Fruit fly (Drosophila melanogaster): Measurements from ENCODE around the gene Grp170.

The Grp170 gene

dm6 chrX:2321900-2322555, 47.2 kb upstream of the Grp170 start (continued):
- TF ChIP-seq CG10209 (GFP tag; optimal IDR thresholded peaks at IDR 0.05) (peak; percentile 22), CG33213 (GFP tag; optimal IDR thresholded peaks at IDR 0.05) (no peak), CG13296 (GFP tag; optimal IDR thresholded peaks at IDR 0.05) (no peak), vnd (GFP tag; IDR thresholded peaks at IDR 0.05; ENCODE audit: partially characterized antibody) (no peak), CG4707 (GFP tag; optimal IDR thresholded peaks at IDR 0.05) (no peak), Eip74EF (GFP tag; optimal IDR thresholded peaks at IDR 0.05) (no peak), Meics (GFP tag; optimal IDR thresholded peaks at IDR 0.05) (peak; percentile 31), scrt (GFP tag; optimal IDR thresholded peaks at IDR 0.05) (peak; percentile 82), CG10979 (tag; optimal IDR thresholded peaks at IDR 0.05) (peak; percentile 17), amos (GFP tag; IDR thresholded peaks at IDR 0.05; ENCODE audit: partially characterized antibody) (no peak), E2f2 (GFP tag; IDR thresholded peaks at IDR 0.05) (peak; percentile 41; the same call in 1 of the 2 replicates), CG42726 (GFP tag; IDR thresholded peaks at IDR 0.05; ENCODE audit: partially characterized antibody) (no peak), tin (GFP tag; optimal IDR thresholded peaks at IDR 0.05) (peak; percentile 54), dati (GFP tag; IDR thresholded peaks at IDR 0.05) (no peak), Nf-YC (tag; optimal IDR thresholded peaks at IDR 0.05) (no peak), chinmo (GFP tag; IDR thresholded peaks at IDR 0.05; ENCODE audit: partially characterized antibody) (no peak), tio (GFP tag; optimal IDR thresholded peaks at IDR 0.05) (peak; percentile 27), rib (GFP tag; IDR thresholded peaks at IDR 0.05) (no peak), CG14667 (GFP tag; IDR thresholded peaks at IDR 0.05) (peak; percentile 34; the same call in 1 of the 2 replicates), CG8765 (GFP tag; IDR thresholded peaks at IDR 0.05) (peak; percentile 67), ato (GFP tag; IDR thresholded peaks at IDR 0.05; ENCODE audit: partially characterized antibody) (no peak), CG7928 (GFP tag; optimal IDR thresholded peaks at IDR 0.05) (no peak), ERR (GFP tag; optimal IDR thresholded peaks at IDR 0.05) (no peak), CG12744 (GFP tag; optimal IDR thresholded peaks at IDR 0.05) (no peak), CG12659 (GFP tag; optimal IDR thresholded peaks at IDR 0.05) (peak; percentile 12), fd3F (GFP tag; optimal IDR thresholded peaks at IDR 0.05) (peak; percentile 23), tna (GFP tag; IDR thresholded peaks at IDR 0.05; ENCODE audit: partially characterized antibody) (no peak), GATAe (GFP tag; conservative IDR thresholded peaks at IDR 0.05) (no peak), CG17568 (GFP tag; optimal IDR thresholded peaks at IDR 0.05) (no peak), bsh (GFP tag; optimal IDR thresholded peaks at IDR 0.05) (peak; percentile 53 to 76), Med (GFP tag) (peak; percentile 92), dm (GFP tag; optimal IDR thresholded peaks at IDR 0.05) (no peak), peb (GFP tag; IDR thresholded peaks at IDR 0.05) (no peak), CG7839 (tag; optimal IDR thresholded peaks at IDR 0.05) (peak; percentile 61), Neu2 (GFP tag; optimal IDR thresholded peaks at IDR 0.05; ENCODE audit: borderline replicate concordance) (no peak), CG6765 (GFP tag; optimal IDR thresholded peaks at IDR 0.05) (no peak), CG3281 (GFP tag; optimal IDR thresholded peaks at IDR 0.05) (no peak), nau (GFP tag; optimal IDR thresholded peaks at IDR 0.05) (no peak), CG8359 (GFP tag; optimal IDR thresholded peaks at IDR 0.05; ENCODE audit: borderline replicate concordance) (no peak), odd (GFP tag; optimal IDR thresholded peaks at IDR 0.05) (no peak), zfh2 (GFP tag; optimal IDR thresholded peaks at IDR 0.05) (peak; percentile 39), CG4282 (GFP tag; optimal IDR thresholded peaks at IDR 0.05) (peak; percentile 38), CG3726 (GFP tag; IDR thresholded peaks at IDR 0.05) (no peak), B-H1 (GFP tag; IDR thresholded peaks at IDR 0.05) (peak; percentile 31; the same call in 1 of the 3 replicates), Six4 (GFP tag; optimal IDR thresholded peaks at IDR 0.05) (no peak), kah (GFP tag; optimal IDR thresholded peaks at IDR 0.05) (no peak), CG13624 (GFP tag; optimal IDR thresholded peaks at IDR 0.05) (peak; percentile 45), so (GFP tag; IDR thresholded peaks at IDR 0.05) (no peak), CG9215 (GFP tag; IDR thresholded peaks at IDR 0.05) (no peak)

All from whole organism, embryonic.